Worm (Caenorhabditis elegans): ENCODE data around the gene Y22F5A.11.

- no peak for TF ChIP-seq nhr-25 (tag; optimal IDR thresholded peaks at IDR 0.05)
- TF ChIP-seq mdl-1 (tag; optimal IDR thresholded peaks at IDR 0.05), result no peak
- TF ChIP-seq nhr-23 (tag; optimal IDR thresholded peaks at IDR 0.05), result no peak
- TF ChIP-seq ama-1 (optimal IDR thresholded peaks at IDR 0.05), result no peak
- TF ChIP-seq fkh-10 (GFP tag; optimal IDR thresholded peaks at IDR 0.05), result no peak
- TF ChIP-seq zag-1 (tag; optimal IDR thresholded peaks at IDR 0.05), result no peak
- TF ChIP-seq nhr-28 (tag; optimal IDR thresholded peaks at IDR 0.05), result no peak
- TF ChIP-seq ztf-11 (tag; optimal IDR thresholded peaks at IDR 0.05), result no peak
- TF ChIP-seq snpc-4 (tag; optimal IDR thresholded peaks at IDR 0.05), result no peak
- TF ChIP-seq jun-1 (tag; optimal IDR thresholded peaks at IDR 0.05), result no peak
- TF ChIP-seq R02D3.7 (tag; optimal IDR thresholded peaks at IDR 0.05), result no peak
- no peak for TF ChIP-seq elt-3 (tag; optimal IDR thresholded peaks at IDR 0.05)
- no peak for TF ChIP-seq sea-2 (GFP tag; optimal IDR thresholded peaks at IDR 0.05)
- TF ChIP-seq aly-2 (tag; optimal IDR thresholded peaks at IDR 0.05), result no peak
Measured at ce11 chrV:10276038-10276437, 592 bp upstream of the Y22F5A.11 start.

Data from whole organism, L3 larva.